Worm (Caenorhabditis elegans): ENCODE results near the gene Y79H2A.4.

DNA sequence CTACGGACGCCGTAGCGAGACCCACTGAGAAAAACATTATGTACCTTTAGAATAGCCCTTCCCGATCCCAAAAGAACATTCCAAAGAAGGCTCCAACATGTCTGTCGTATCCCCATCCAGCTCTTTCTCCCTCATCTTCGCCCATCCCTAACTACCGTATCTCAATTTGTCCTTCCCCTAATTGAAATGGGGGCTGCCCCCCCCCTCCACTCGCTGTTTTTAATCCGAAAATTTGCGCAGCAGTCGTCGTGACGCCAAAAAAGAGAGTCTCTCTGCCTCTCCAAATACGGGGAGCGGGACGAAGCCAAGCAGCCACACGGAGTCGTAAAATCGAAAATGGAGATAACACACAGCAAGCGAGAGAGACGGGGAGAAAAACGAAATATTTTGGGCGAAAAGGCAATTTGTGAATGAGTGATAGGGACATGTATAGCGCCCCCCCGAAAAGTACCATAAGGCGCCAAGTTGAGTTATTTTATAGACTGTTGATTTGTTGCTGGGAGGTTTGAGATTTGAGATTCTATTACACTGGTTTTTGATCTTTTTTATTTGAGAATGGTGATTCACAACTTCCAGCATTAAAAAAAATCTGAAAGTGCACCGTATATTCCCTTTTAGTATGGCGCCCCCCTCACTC is 41.0 kb downstream of the Y79H2A.4 start:
- no peak for TF ChIP-seq ama-1 (optimal IDR thresholded peaks at IDR 0.05)
- no peak for TF ChIP-seq sdc-2 (tag; optimal IDR thresholded peaks at IDR 0.05)
- TF ChIP-seq che-1 (tag; optimal IDR thresholded peaks at IDR 0.05), result no peak
- TF ChIP-seq pat-9 (tag; optimal IDR thresholded peaks at IDR 0.05), result no peak
- TF ChIP-seq nhr-11 (tag; optimal IDR thresholded peaks at IDR 0.05), result no peak
- no peak for TF ChIP-seq pha-4 (tag; optimal IDR thresholded peaks at IDR 0.05)
- no peak for TF ChIP-seq fax-1 (tag; optimal IDR thresholded peaks at IDR 0.05)
- TF ChIP-seq hlh-13 (GFP tag; optimal IDR thresholded peaks at IDR 0.05), result no peak
- no peak for TF ChIP-seq pax-1 (tag; optimal IDR thresholded peaks at IDR 0.05)
- TF ChIP-seq ceh-24 (tag; optimal IDR thresholded peaks at IDR 0.05), result no peak
- TF ChIP-seq lin-11 (tag; optimal IDR thresholded peaks at IDR 0.05), result no peak
- no peak for TF ChIP-seq elt-4 (tag; optimal IDR thresholded peaks at IDR 0.05)
- TF ChIP-seq tbx-7 (tag; optimal IDR thresholded peaks at IDR 0.05), result no peak
